Worm (Caenorhabditis elegans) whole organism, L4/young adult: ENCODE data around the gene srx-1.

Experiments
- W03F9.2 ChIP-seq: fragments of 150-350 bp; optimal IDR thresholded peaks from 2 replicates; lab custom pipeline; 2014; ENCODE audit warnings: missing biosample characterization, missing genetic modification characterization
- dao-5 ChIP-seq: sonication (generic microtip); optimal IDR thresholded peaks from 2 replicates; lab custom pipeline; 2016; ENCODE audit warnings: missing genotype, missing genetic modification characterization, moderate library complexity, missing compliant biosample characterization
- him-1 ChIP-seq: sonication (generic microtip); optimal IDR thresholded peaks from 2 replicates; lab custom pipeline; 2016; ENCODE audit warnings: missing genotype, missing genetic modification reagents, missing genetic modification characterization, missing compliant biosample characterization

DNA sequence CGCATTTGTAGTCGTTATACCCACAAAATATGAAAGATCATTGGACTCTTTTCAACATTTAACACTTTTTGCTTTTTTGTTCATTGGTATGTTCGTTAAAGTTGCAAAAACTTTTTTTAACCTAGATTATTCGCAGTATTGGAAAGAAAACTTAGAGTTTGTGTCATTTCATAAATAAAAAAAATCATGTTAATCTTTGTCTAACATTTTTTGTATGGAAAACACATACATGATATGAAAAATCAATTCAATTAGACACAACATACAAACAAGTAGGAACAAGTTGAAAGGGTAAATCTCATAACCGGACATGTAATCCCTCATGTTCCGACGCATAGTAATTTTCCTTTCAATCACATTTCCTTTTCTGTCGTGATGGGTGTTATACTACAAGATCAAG lies 2.3 kb upstream of the srx-1 start, which contains the start of gene F59E11.2:
- TF ChIP-seq dao-5 (tag; lab: Kevin White, UChicago), result no peak
- TF ChIP-seq W03F9.2 (tag; lab: Kevin White, UChicago), result no peak
- no peak for TF ChIP-seq him-1
